Fruit fly (Drosophila melanogaster) whole organism, pupa: ENCODE data around the gene CG10428.

ENCODE experiments used
- CG10348 ChIP-seq: fragments of 200-800 bp; sonication (Bioruptor generic); IDR thresholded peaks from 2 replicates; pipeline ENCODE4 v1.3.6; 2022; ENCODE audit warnings: missing biosample characterization, missing genetic modification characterization
- CG12605 ChIP-seq: fragments of 200-800 bp; sonication (Bioruptor generic); IDR thresholded peaks from 2 replicates; pipeline ENCODE4 v1.3.6; 2022; ENCODE audit warnings: missing biosample characterization, missing genetic modification characterization
- CG13204 ChIP-seq: fragments of 200-800 bp; sonication (Bioruptor generic); optimal IDR thresholded peaks from 2 replicates; lab custom pipeline; 2018; ENCODE audit warnings: missing biosample characterization, mild to moderate bottlenecking, missing genetic modification characterization, moderate library complexity
- CG14655 ChIP-seq: fragments of 200-800 bp; sonication (Bioruptor generic); optimal IDR thresholded peaks from 3 replicates; lab custom pipeline; 2017; ENCODE audit warnings: mild to moderate bottlenecking, missing biosample characterization, missing genetic modification reagents, missing genetic modification characterization
- CG15710 ChIP-seq: fragments of 200-800 bp; sonication (Bioruptor generic); optimal IDR thresholded peaks from 2 replicates; lab custom pipeline; 2018; ENCODE audit warnings: missing biosample characterization, mild to moderate bottlenecking, missing genetic modification characterization, moderate library complexity
- CG17806 ChIP-seq: fragments of 200-800 bp; sonication (Bioruptor generic); optimal IDR thresholded peaks from 2 replicates; lab custom pipeline; 2018; ENCODE audit warnings: missing biosample characterization, mild to moderate bottlenecking, missing genetic modification characterization, moderate library complexity
- CG32121 ChIP-seq: fragments of 200-800 bp; sonication (Bioruptor generic); IDR thresholded peaks from 2 replicates; pipeline ENCODE4 v1.3.6; 2022; ENCODE audit warnings: missing biosample characterization, missing genetic modification characterization
- CG34367 ChIP-seq: fragments of 200-800 bp; sonication (Bioruptor generic); optimal IDR thresholded peaks from 2 replicates; lab custom pipeline; 2018; ENCODE audit warnings: missing biosample characterization, mild to moderate bottlenecking, missing genetic modification characterization
- CG4496 ChIP-seq: fragments of 200-800 bp; sonication (Bioruptor generic); IDR thresholded peaks from 3 replicates; pipeline ENCODE4 v1.3.6; 2022; ENCODE audit warnings: missing biosample characterization, missing genetic modification characterization
- CG8159 ChIP-seq: fragments of 200-800 bp; sonication (Bioruptor generic); optimal IDR thresholded peaks from 3 replicates; lab custom pipeline; 2018; ENCODE audit warnings: missing biosample characterization, mild to moderate bottlenecking, missing genetic modification characterization, moderate library complexity
- CG8301 ChIP-seq: fragments of 200-800 bp; sonication (Bioruptor generic); optimal IDR thresholded peaks from 2 replicates; lab custom pipeline; 2018; ENCODE audit warnings: missing biosample characterization, mild to moderate bottlenecking, missing genetic modification characterization
- CG9948 ChIP-seq: fragments of 200-800 bp; sonication (Bioruptor generic); optimal IDR thresholded peaks from 2 replicates; lab custom pipeline; 2018; ENCODE audit warnings: missing biosample characterization, mild to moderate bottlenecking, missing genetic modification characterization, moderate library complexity
- D1 ChIP-seq: fragments of 200-800 bp; sonication (Bioruptor generic); optimal IDR thresholded peaks from 2 replicates; lab custom pipeline; 2018; ENCODE audit warnings: missing biosample characterization, mild to moderate bottlenecking, missing genetic modification characterization, moderate library complexity
- EcR ChIP-seq: fragments of 200-800 bp; sonication (Bioruptor generic); optimal IDR thresholded peaks from 3 replicates; lab custom pipeline; 2019; ENCODE audit warnings: missing biosample characterization, missing genetic modification characterization, mild to moderate bottlenecking, moderate library complexity, missing genetic modification reagents
- Ets98B ChIP-seq: fragments of 200-800 bp; sonication (Bioruptor generic); IDR thresholded peaks from 2 replicates; pipeline ENCODE4 v1.3.6; 2022; ENCODE audit warnings: missing biosample characterization, missing genetic modification characterization
- Pif1A ChIP-seq: fragments of 200-800 bp; sonication (Bioruptor generic); optimal IDR thresholded peaks from 3 replicates; lab custom pipeline; 2016; ENCODE audit warnings: missing biosample characterization, missing genetic modification characterization
- Pif1B ChIP-seq: fragments of 200-800 bp; sonication (Bioruptor generic); optimal IDR thresholded peaks from 3 replicates; lab custom pipeline; 2016; ENCODE audit warnings: missing biosample characterization, missing genetic modification characterization
- Snoo ChIP-seq: fragments of 200-800 bp; sonication (Bioruptor generic); optimal IDR thresholded peaks from 3 replicates; lab custom pipeline; 2017; ENCODE audit warnings: missing biosample characterization, mild to moderate bottlenecking, missing genetic modification characterization, inconsistent platforms
- fd96Ca ChIP-seq: fragments of 200-800 bp; sonication (Bioruptor generic); IDR thresholded peaks from 3 replicates; pipeline ENCODE4 v1.3.6; 2022; ENCODE audit warnings: missing biosample characterization, missing genetic modification characterization
- gl ChIP-seq: fragments of 200-800 bp; sonication (Bioruptor generic); optimal IDR thresholded peaks from 2 replicates; lab custom pipeline; 2018; ENCODE audit warnings: missing biosample characterization, mild to moderate bottlenecking, missing genetic modification characterization
- rn ChIP-seq: fragments of 200-800 bp; sonication (Bioruptor generic); IDR thresholded peaks from 2 replicates; pipeline ENCODE4 v1.3.6; 2022; ENCODE audit warnings: missing biosample characterization, missing genetic modification characterization

Gene CG10428

dm6 chr2L:18985201-18986124, 36.8 kb downstream of the CG10428 start:
- TF ChIP-seq fd96Ca (GFP tag; lab: Robert Waterston, UW) (no peak), CG34367 (tag; lab: Kevin White, UChicago) (no peak), rn (GFP tag; lab: Robert Waterston, UW) (no peak), Pif1B (GFP tag; lab: Kevin White, UChicago) (no peak), Ets98B (GFP tag; lab: Robert Waterston, UW) (no peak), CG8301 (tag; lab: Kevin White, UChicago) (peak; percentile 9), CG10348 (GFP tag; lab: Robert Waterston, UW) (no peak), D1 (tag; lab: Kevin White, UChicago) (no peak), CG9948 (tag; lab: Kevin White, UChicago) (no peak), CG14655 (GFP tag; lab: Kevin White, UChicago) (peak; percentile 36), CG12605 (GFP tag; lab: Robert Waterston, UW) (no peak), CG8159 (peak; percentile 9), CG17806 (no peak), Pif1A (GFP tag; lab: Kevin White, UChicago) (peak; percentile 6), CG15710 (peak; percentile 12), CG13204 (no peak), CG4496 (GFP tag; lab: Robert Waterston, UW) (no peak)

DNA sequence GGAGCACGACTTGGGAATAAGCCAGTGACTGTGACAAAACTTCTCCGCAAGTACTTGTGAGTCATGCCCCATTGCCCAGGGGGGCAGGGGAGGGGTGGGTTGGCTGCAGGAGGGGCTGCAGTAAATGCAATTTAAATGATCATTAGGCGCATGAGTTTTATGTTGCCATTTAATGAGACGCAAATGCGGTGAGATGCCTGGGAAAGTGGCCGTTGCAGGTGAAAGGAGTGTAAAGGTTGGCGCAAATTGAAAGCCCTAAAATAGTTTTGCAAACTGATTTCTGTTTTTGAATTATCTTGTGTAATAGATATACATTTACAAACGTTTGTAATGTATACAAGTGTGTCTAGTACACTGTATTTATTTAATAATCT, 37.4 kb downstream of the CG10428 start:
- TF ChIP-seq CG32121 (no peak), CG15710 (no peak), rn (GFP tag; lab: Robert Waterston, UW) (no peak), Ets98B (GFP tag; lab: Robert Waterston, UW) (no peak), CG12605 (GFP tag; lab: Robert Waterston, UW) (no peak), Pif1B (GFP tag; lab: Kevin White, UChicago) (no peak), CG4496 (GFP tag; lab: Robert Waterston, UW) (no peak), D1 (tag; lab: Kevin White, UChicago) (no peak), CG8159 (no peak), CG10348 (GFP tag; lab: Robert Waterston, UW) (no peak), Pif1A (GFP tag; lab: Kevin White, UChicago) (no peak), CG9948 (tag; lab: Kevin White, UChicago) (no peak), gl (tag; lab: Kevin White, UChicago) (no peak), Snoo (tag; lab: Kevin White, UChicago) (no peak), EcR (GFP tag; lab: Kevin White, UChicago) (no peak), CG34367 (tag; lab: Kevin White, UChicago) (no peak), CG8301 (tag; lab: Kevin White, UChicago) (no peak), CG13204 (no peak), CG14655 (GFP tag; lab: Kevin White, UChicago) (no peak)

dm6 chr2L:18987078-18987895, 38.6 kb downstream of the CG10428 start, which contains the start of the genes Swip-1 and EMC5:
TSS of gene Swip-1 (minus strand) at chr2L:18987280.
TSS of gene EMC5 (plus strand) at chr2L:18987707.
- peak; percentile 23 for TF ChIP-seq Pif1A (GFP tag; lab: Kevin White, UChicago)
- 0 out of 3 replicates have a peak, but pooled peaks have one; percentile 36 for TF ChIP-seq fd96Ca (GFP tag; lab: Robert Waterston, UW)
- no peak for TF ChIP-seq EcR (GFP tag; lab: Kevin White, UChicago)
- no peak for TF ChIP-seq gl (tag; lab: Kevin White, UChicago)
- no peak for TF ChIP-seq CG12605 (GFP tag; lab: Robert Waterston, UW)
- peak; percentile 16 for TF ChIP-seq D1 (tag; lab: Kevin White, UChicago)
- TF ChIP-seq CG14655 (GFP tag; lab: Kevin White, UChicago) = peak; percentile 50
- TF ChIP-seq rn (GFP tag; lab: Robert Waterston, UW) = 0 out of 2 replicates have a peak, but pooled peaks have one; percentile 9
- TF ChIP-seq Pif1B (GFP tag; lab: Kevin White, UChicago) = peak; percentile 2
- TF ChIP-seq CG34367 (tag; lab: Kevin White, UChicago) = peak; percentile 31
- peak; percentile 39; the same call in 1 of the 3 replicates for TF ChIP-seq CG4496 (GFP tag; lab: Robert Waterston, UW)
- TF ChIP-seq Ets98B (GFP tag; lab: Robert Waterston, UW) = peak; percentile 38; the same call in 1 of the 2 replicates
- peak; percentile 68 for TF ChIP-seq CG8159
- no peak for TF ChIP-seq CG13204
- TF ChIP-seq CG32121 = no peak; the same call in 1 of the 2 replicates
- TF ChIP-seq CG15710 = peak; percentile 61
- no peak for TF ChIP-seq Snoo (tag; lab: Kevin White, UChicago)
- no peak for TF ChIP-seq CG10348 (GFP tag; lab: Robert Waterston, UW)
- TF ChIP-seq CG9948 (tag; lab: Kevin White, UChicago) = peak; percentile 31
- no peak for TF ChIP-seq CG8301 (tag; lab: Kevin White, UChicago)
- TF ChIP-seq CG17806 = peak; percentile 32

- TF ChIP-seq CG8159 (no peak), CG17806 (no peak), CG4496 (GFP tag; lab: Robert Waterston, UW) (no peak)
These were observed 41.4 kb downstream of the CG10428 start, which contains the start of gene CG15170 for dm6 chr2L:18990133-18990532. TSS of gene CG15170 (minus strand) at chr2L:18990233.
